Worm (Caenorhabditis elegans) whole organism, late embryonic: ENCODE measurements around the gene his-32.

ENCODE experiments used
- ama-1 ChIP-seq: fragments of 150-350 bp; optimal IDR thresholded peaks from 2 replicates; lab custom pipeline; 2014
- lim-6 ChIP-seq: sonication (generic microtip); optimal IDR thresholded peaks from 2 replicates; lab custom pipeline; 2016; ENCODE audit warnings: missing genetic modification characterization, missing compliant biosample characterization
- lin-11 ChIP-seq: fragments of 200-800 bp; sonication (Bioruptor generic); optimal IDR thresholded peaks from 2 replicates; lab custom pipeline; 2018; ENCODE audit warnings: mild to moderate bottlenecking, missing genetic modification characterization, missing compliant biosample characterization

DNA sequence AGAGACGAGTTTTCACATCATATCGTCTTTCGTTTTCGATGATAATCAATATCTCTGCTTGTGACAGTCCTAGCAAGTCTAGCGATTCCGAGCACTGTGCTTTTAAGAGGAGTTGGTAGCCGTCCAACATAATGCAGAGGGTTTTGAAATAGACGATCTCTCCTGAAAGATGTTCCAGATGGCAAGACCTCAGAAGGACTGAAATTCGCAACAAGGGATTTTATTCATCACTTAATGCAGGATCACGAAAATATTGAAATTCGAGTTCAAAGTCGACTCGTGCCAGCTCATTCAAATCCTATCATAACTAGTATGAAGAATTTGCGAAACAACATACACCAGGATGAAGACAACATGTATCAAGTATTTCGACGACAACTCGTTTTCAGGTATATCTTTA lies 43.4 kb downstream of the his-32 start, which contains the start of gene D2096.7:
- no peak for TF ChIP-seq lim-6 (tag; lab: Kevin White, UChicago)
- no peak for TF ChIP-seq ama-1
- TF ChIP-seq lin-11 (tag; lab: Kevin White, UChicago): no peak
